Worm (Caenorhabditis elegans): ENCODE data around the gene F22F7.11.
"Not testable (repeated sequence)": the region's sequence is repeated elsewhere in the genome, so short reads cannot be mapped to it uniquely, and the experiment has no call there.

DNA sequence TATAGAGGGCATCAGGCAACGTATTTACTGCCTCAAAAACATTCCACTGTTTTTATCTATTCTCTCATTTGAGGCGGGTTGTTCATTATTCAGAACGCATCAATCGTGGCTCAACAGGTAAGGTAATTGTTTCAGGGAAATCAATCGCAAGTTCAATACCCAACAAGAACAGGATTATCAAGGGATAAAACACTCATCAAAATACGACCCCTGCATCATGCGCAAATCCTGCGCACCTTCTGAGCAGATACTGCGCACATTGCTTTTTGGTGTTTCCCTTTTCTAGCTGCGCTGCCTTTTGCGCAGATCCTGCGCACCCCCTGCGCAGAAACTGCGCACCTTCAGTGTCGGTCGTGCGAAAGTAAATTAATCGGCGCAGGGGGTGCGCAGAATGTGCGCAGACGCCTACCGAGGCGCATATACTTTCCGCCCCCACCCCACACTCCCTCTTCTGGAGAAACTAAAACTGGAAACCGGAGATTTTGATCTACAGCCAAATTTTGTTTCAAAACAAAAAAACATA, 33.8 kb upstream of the F22F7.11 start, which contains the start of gene F36F12.3:
- TF ChIP-seq aly-1 (tag; optimal IDR thresholded peaks at IDR 0.05); flt-1 (GFP tag; IDR thresholded peaks at IDR 0.05); ceh-36 (tag; optimal IDR thresholded peaks at IDR 0.05); hnd-1 (tag; optimal IDR thresholded peaks at IDR 0.05); tbx-37 (GFP tag; conservative IDR thresholded peaks at IDR 0.05); ama-1 (optimal IDR thresholded peaks at IDR 0.05); ets-7 (tag; optimal IDR thresholded peaks at IDR 0.05); pes-1 (GFP tag; IDR thresholded peaks at IDR 0.05); F13C5.2 (tag; optimal IDR thresholded peaks at IDR 0.05): not testable (repeated sequence)
